Fruit fly (Drosophila melanogaster) whole organism, embryonic: Measurements from ENCODE around the gene Cyt-b5-r.
A peak's percentile ranks its signal among the peaks of the same experiment; 100 is the strongest.

Experiments used
- Atf-2 ChIP-seq: fragments of 200-800 bp; sonication (Bioruptor generic); optimal IDR thresholded peaks from 2 replicates; lab custom pipeline; 2016; ENCODE audit warnings: missing biosample characterization, missing genetic modification characterization
- Atf3 ChIP-seq: fragments of 200-800 bp; sonication (Bioruptor generic); optimal IDR thresholded peaks from 3 replicates; lab custom pipeline; 2016; ENCODE audit warnings: missing biosample characterization, missing genetic modification characterization
- Bdp1 ChIP-seq: fragments of 200-800 bp; sonication (Bioruptor generic); optimal IDR thresholded peaks from 3 replicates; lab custom pipeline; 2016; ENCODE audit warnings: missing biosample characterization, missing genetic modification characterization
- CG10366 ChIP-seq: fragments of 200-800 bp; sonication (Bioruptor generic); IDR thresholded peaks from 2 replicates; pipeline ENCODE4 v1.3.6; 2022; ENCODE audit warnings: missing biosample characterization, missing genetic modification characterization
- CG10462 ChIP-seq: fragments of 200-800 bp; sonication (Bioruptor generic); optimal IDR thresholded peaks from 2 replicates; lab custom pipeline; 2016; ENCODE audit warnings: missing biosample characterization, missing genetic modification characterization
- CG11247 ChIP-seq: fragments of 200-800 bp; sonication (Bioruptor generic); IDR thresholded peaks from 2 replicates; pipeline ENCODE4 v1.3.6; 2022; ENCODE audit warnings: missing biosample characterization, missing genetic modification characterization
- CG11398 ChIP-seq: fragments of 200-800 bp; sonication (Bioruptor generic); optimal IDR thresholded peaks from 2 replicates; lab custom pipeline; 2016; ENCODE audit warnings: missing biosample characterization, missing genetic modification characterization
- CG12155 ChIP-seq: fragments of 200-800 bp; sonication (Bioruptor generic); optimal IDR thresholded peaks from 3 replicates; lab custom pipeline; 2016; ENCODE audit warnings: missing biosample characterization, missing genetic modification characterization
- CG12391 ChIP-seq: fragments of 200-800 bp; sonication (Bioruptor generic); optimal IDR thresholded peaks from 3 replicates; lab custom pipeline; 2018; ENCODE audit warnings: missing biosample characterization, mild to moderate bottlenecking, missing genetic modification characterization, moderate library complexity
- CG1529 ChIP-seq: fragments of 200-800 bp; sonication (Bioruptor generic); optimal IDR thresholded peaks from 3 replicates; lab custom pipeline; 2018; ENCODE audit warnings: missing biosample characterization, missing genetic modification characterization
- CG15696 ChIP-seq: fragments of 200-800 bp; sonication (Bioruptor generic); optimal IDR thresholded peaks from 2 replicates; lab custom pipeline; 2019; ENCODE audit warnings: missing biosample characterization, mild to moderate bottlenecking, missing genetic modification characterization, moderate library complexity
- CG2129 ChIP-seq: fragments of 200-800 bp; sonication (Bioruptor generic); IDR thresholded peaks from 2 replicates; pipeline ENCODE4 v1.3.6; 2022; ENCODE audit warnings: missing biosample characterization, missing genetic modification characterization; ENCODE audit not compliant: partially characterized antibody
- CG2712 ChIP-seq: fragments of 200-800 bp; optimal IDR thresholded peaks from 3 replicates; lab custom pipeline; 2019; ENCODE audit warnings: missing biosample characterization, mild to moderate bottlenecking, missing genetic modification characterization, moderate library complexity
- CG3407 ChIP-seq: fragments of 200-800 bp; sonication (Bioruptor generic); optimal IDR thresholded peaks from 2 replicates; lab custom pipeline; 2018; ENCODE audit warnings: missing biosample characterization, mild to moderate bottlenecking, missing genetic modification characterization
- CG4328 ChIP-seq: fragments of 200-800 bp; sonication (Bioruptor generic); optimal IDR thresholded peaks from 3 replicates; lab custom pipeline; 2017; ENCODE audit warnings: missing biosample characterization, missing genetic modification reagents, missing genetic modification characterization
- CG4707 ChIP-seq: fragments of 200-800 bp; sonication (Bioruptor generic); optimal IDR thresholded peaks from 2 replicates; lab custom pipeline; 2018; ENCODE audit warnings: missing biosample characterization, mild to moderate bottlenecking, missing genetic modification characterization, moderate library complexity
- CG5245 ChIP-seq: fragments of 200-800 bp; sonication (Bioruptor generic); optimal IDR thresholded peaks from 3 replicates; lab custom pipeline; 2016; ENCODE audit warnings: missing biosample characterization, missing genetic modification characterization
- CG6654 ChIP-seq: fragments of 200-800 bp; sonication (Bioruptor generic); optimal IDR thresholded peaks from 2 replicates; lab custom pipeline; 2017; ENCODE audit warnings: missing biosample characterization, mild to moderate bottlenecking, missing genetic modification characterization
- CG6791 ChIP-seq: fragments of 200-800 bp; sonication (Bioruptor generic); IDR thresholded peaks from 3 replicates; pipeline ENCODE4 v1.3.6; 2022; ENCODE audit warnings: missing biosample characterization, missing genetic modification characterization; ENCODE audit not compliant: partially characterized antibody
- CrebB ChIP-seq: fragments of 200-800 bp; sonication (Bioruptor generic); optimal IDR thresholded peaks from 3 replicates; lab custom pipeline; 2018; ENCODE audit warnings: missing biosample characterization, mild to moderate bottlenecking, missing genetic modification characterization
- Dip2 ChIP-seq: fragments of 200-800 bp; sonication (Bioruptor generic); IDR thresholded peaks from 2 replicates; pipeline ENCODE4 v1.3.6; 2022; ENCODE audit warnings: missing biosample characterization, missing genetic modification characterization
- Doc2 ChIP-seq: fragments of 200-800 bp; sonication (Bioruptor generic); IDR thresholded peaks from 2 replicates; pipeline ENCODE4 v1.3.6; 2022; ENCODE audit warnings: missing biosample characterization, missing genetic modification characterization
- Doc3 ChIP-seq: fragments of 200-800 bp; sonication (Bioruptor generic); IDR thresholded peaks from 3 replicates; pipeline ENCODE4 v1.3.6; 2022; ENCODE audit warnings: missing biosample characterization, missing genetic modification characterization; ENCODE audit not compliant: partially characterized antibody
- E2f1 ChIP-seq: fragments of 200-800 bp; sonication (Bioruptor generic); IDR thresholded peaks from 2 replicates; pipeline ENCODE4 v1.3.6; 2022; ENCODE audit warnings: missing biosample characterization, missing genetic modification characterization
- Gsc ChIP-seq: fragments of 200-800 bp; sonication (Bioruptor generic); IDR thresholded peaks from 2 replicates; pipeline ENCODE4 v1.3.6; 2022; ENCODE audit warnings: missing biosample characterization, missing genetic modification characterization
- HLHmδ ChIP-seq: fragments of 200-800 bp; sonication (Bioruptor generic); optimal IDR thresholded peaks from 2 replicates; lab custom pipeline; 2018; ENCODE audit warnings: missing biosample characterization, mild to moderate bottlenecking, missing genetic modification characterization, moderate library complexity
- HmgD ChIP-seq: fragments of 200-800 bp; sonication (Bioruptor generic); optimal IDR thresholded peaks from 3 replicates; lab custom pipeline; 2016; ENCODE audit warnings: missing biosample characterization, missing genetic modification characterization
- NC2β ChIP-seq: fragments of 200-800 bp; sonication (Bioruptor generic); optimal IDR thresholded peaks from 2 replicates; lab custom pipeline; 2016; ENCODE audit warnings: missing biosample characterization, missing genetic modification characterization
- NfI ChIP-seq: fragments of 200-800 bp; sonication (Bioruptor generic); optimal IDR thresholded peaks from 3 replicates; lab custom pipeline; 2018; ENCODE audit warnings: missing biosample characterization, mild to moderate bottlenecking, missing genetic modification characterization, moderate library complexity
- Poxn ChIP-seq: fragments of 200-800 bp; sonication (Bioruptor generic); IDR thresholded peaks from 2 replicates; pipeline ENCODE4 v1.3.6; 2022; ENCODE audit warnings: missing biosample characterization, missing genetic modification characterization
- Scr ChIP-seq: fragments of 200-800 bp; sonication (Bioruptor generic); IDR thresholded peaks from 2 replicates; pipeline ENCODE4 v1.3.6; 2022; ENCODE audit warnings: missing biosample characterization, missing genetic modification characterization; ENCODE audit not compliant: partially characterized antibody
- Side ChIP-seq: fragments of 200-800 bp; sonication (Bioruptor generic); optimal IDR thresholded peaks from 2 replicates; lab custom pipeline; 2016; ENCODE audit warnings: missing biosample characterization, missing genetic modification characterization
- Sox100B ChIP-seq: fragments of 200-800 bp; sonication (Bioruptor generic); optimal IDR thresholded peaks from 3 replicates; lab custom pipeline; 2018; ENCODE audit warnings: missing biosample characterization, mild to moderate bottlenecking, missing genetic modification characterization
- Sox102F ChIP-seq: fragments of 200-800 bp; sonication (Bioruptor generic); optimal IDR thresholded peaks from 2 replicates; lab custom pipeline; 2018; ENCODE audit warnings: missing biosample characterization, mild to moderate bottlenecking, missing genetic modification characterization, moderate library complexity
- Taf1 ChIP-seq: fragments of 200-800 bp; sonication (Bioruptor generic); IDR thresholded peaks from 2 replicates; pipeline ENCODE4 v1.3.6; 2022; ENCODE audit warnings: missing biosample characterization, missing genetic modification characterization
- chinmo ChIP-seq: fragments of 200-800 bp; sonication (Bioruptor generic); IDR thresholded peaks from 4 replicates; pipeline ENCODE4 v1.3.6; 2022; ENCODE audit warnings: missing biosample characterization, missing genetic modification characterization; ENCODE audit not compliant: partially characterized antibody
- emc ChIP-seq: fragments of 200-800 bp; sonication (Bioruptor generic); optimal IDR thresholded peaks from 2 replicates; lab custom pipeline; 2016; ENCODE audit warnings: missing biosample characterization, missing genetic modification characterization
- ewg ChIP-seq: fragments of 200-800 bp; sonication (Bioruptor generic); optimal IDR thresholded peaks from 3 replicates; lab custom pipeline; 2017; ENCODE audit warnings: mild to moderate bottlenecking, missing biosample characterization, missing genetic modification reagents, missing genetic modification characterization
- gem ChIP-seq: fragments of 200-800 bp; sonication (Bioruptor generic); optimal IDR thresholded peaks from 2 replicates; lab custom pipeline; 2019; ENCODE audit warnings: missing biosample characterization, mild to moderate bottlenecking, missing genetic modification characterization, moderate library complexity
- hbn ChIP-seq: fragments of 200-800 bp; sonication (Bioruptor generic); IDR thresholded peaks from 2 replicates; pipeline ENCODE4 v1.3.6; 2022; ENCODE audit warnings: missing biosample characterization, missing genetic modification characterization; ENCODE audit not compliant: partially characterized antibody
- jumu ChIP-seq: fragments of 200-800 bp; sonication (Bioruptor generic); optimal IDR thresholded peaks from 3 replicates; lab custom pipeline; 2016; ENCODE audit warnings: missing biosample characterization, missing genetic modification characterization
- nau ChIP-seq: fragments of 200-800 bp; sonication (Bioruptor generic); optimal IDR thresholded peaks from 3 replicates; lab custom pipeline; 2017; ENCODE audit warnings: missing biosample characterization, mild to moderate bottlenecking, missing genetic modification characterization, missing genetic modification reagents
- scrt ChIP-seq: fragments of 200-800 bp; sonication (Bioruptor generic); optimal IDR thresholded peaks from 2 replicates; lab custom pipeline; 2018; ENCODE audit warnings: missing biosample characterization, mild to moderate bottlenecking, missing genetic modification characterization, moderate library complexity
- sr ChIP-seq: fragments of 200-800 bp; sonication (Bioruptor generic); IDR thresholded peaks from 3 replicates; pipeline ENCODE4 v1.3.6; 2022; ENCODE audit warnings: missing biosample characterization, missing genetic modification characterization
- tap ChIP-seq: fragments of 200-800 bp; optimal IDR thresholded peaks from 3 replicates; lab custom pipeline; 2019; ENCODE audit warnings: missing biosample characterization, mild to moderate bottlenecking, missing genetic modification characterization, moderate library complexity
- tio ChIP-seq: fragments of 200-800 bp; sonication (Bioruptor generic); optimal IDR thresholded peaks from 2 replicates; lab custom pipeline; 2017; ENCODE audit warnings: missing biosample characterization, missing genetic modification characterization, inconsistent platforms
- vfl ChIP-seq: fragments of 200-800 bp; sonication (Bioruptor generic); optimal IDR thresholded peaks from 2 replicates; lab custom pipeline; 2016; ENCODE audit warnings: missing biosample characterization, missing genetic modification characterization
- vnd ChIP-seq: fragments of 200-800 bp; sonication (Bioruptor generic); IDR thresholded peaks from 3 replicates; pipeline ENCODE4 v1.3.6; 2022; ENCODE audit warnings: missing biosample characterization, missing genetic modification characterization; ENCODE audit not compliant: partially characterized antibody
- zfh2 ChIP-seq: fragments of 200-800 bp; sonication (Bioruptor generic); optimal IDR thresholded peaks from 2 replicates; lab custom pipeline; 2016; ENCODE audit warnings: missing biosample characterization, missing genetic modification characterization

Cyt-b5-r gene

DNA sequence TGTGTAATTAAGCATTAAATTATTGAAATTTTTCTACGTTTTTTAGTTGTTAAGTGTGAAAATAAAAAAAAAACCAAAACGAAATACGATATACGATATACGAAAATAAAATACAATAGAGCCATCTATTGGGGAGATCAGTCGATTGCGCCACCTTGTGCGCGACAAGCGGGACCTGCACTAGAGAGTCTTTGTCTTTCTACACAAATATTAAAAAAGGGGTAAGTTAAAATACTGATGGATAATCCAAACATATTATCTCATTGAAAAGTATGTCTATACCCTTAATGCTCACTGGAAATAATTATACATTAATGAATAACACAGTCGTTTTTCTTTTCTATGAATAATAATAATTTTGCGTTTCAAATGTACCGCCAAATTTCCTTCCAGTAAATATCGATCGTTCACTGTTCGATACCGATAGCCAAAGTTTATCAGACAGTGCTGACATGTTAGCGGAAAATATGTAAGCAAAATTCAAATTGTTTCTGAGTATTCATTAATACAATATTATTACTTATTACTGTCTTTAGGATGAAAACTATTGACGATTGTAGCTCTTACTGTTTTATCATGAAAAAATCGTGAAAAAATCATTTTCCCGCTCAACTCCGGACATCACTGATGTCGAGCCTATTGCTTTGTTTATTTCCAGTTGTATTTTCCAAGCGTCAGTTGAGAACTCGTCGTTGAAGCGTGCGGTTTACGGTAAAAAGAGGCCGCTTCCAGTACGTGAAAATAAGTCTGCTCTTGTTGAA lies 25.6 kb upstream of the Cyt-b5-r start, which contains the start of gene mdy:
mdy (plus strand) TSS at position 672 of the 761 bp plus-strand sequence.
- TF ChIP-seq Atf3 (GFP tag; lab: Kevin White, UChicago) (peak; percentile 16), CG11247 (GFP tag; lab: Robert Waterston, UW) (peak; percentile 64), Sox102F (peak; percentile 60), Bdp1 (GFP tag; lab: Kevin White, UChicago) (peak; percentile 37), CG10462 (GFP tag; lab: Kevin White, UChicago) (peak; percentile 45), CG1529 (GFP tag; lab: Kevin White, UChicago) (no peak), CG3407 (GFP tag; lab: Kevin White, UChicago) (no peak), vfl (GFP tag; lab: Kevin White, UChicago) (peak; percentile 62), HLHmδ (no peak), CG12155 (GFP tag; lab: Kevin White, UChicago) (peak; percentile 41), ewg (GFP tag; lab: Kevin White, UChicago) (no peak), scrt (GFP tag; lab: Kevin White, UChicago) (no peak), zfh2 (GFP tag; lab: Kevin White, UChicago) (peak; percentile 41), vnd (GFP tag; lab: Robert Waterston, UW) (0 out of 3 replicates have a peak, but pooled peaks have one; percentile 33), CG4328 (GFP tag; lab: Kevin White, UChicago) (peak; percentile 0), chinmo (GFP tag; lab: Robert Waterston, UW) (0 out of 4 replicates have a peak, but pooled peaks have one; percentile 34), Dip2 (GFP tag; lab: Robert Waterston, UW) (no peak), hbn (GFP tag; lab: Robert Waterston, UW) (no peak), CG12391 (tag; lab: Kevin White, UChicago) (peak; percentile 77), Doc3 (no peak), jumu (peak; percentile 8), CG6791 (GFP tag; lab: Robert Waterston, UW) (no peak), CG11398 (GFP tag; lab: Kevin White, UChicago) (no peak), CG4707 (no peak), Atf-2 (GFP tag; lab: Kevin White, UChicago) (peak; percentile 41), CG2129 (GFP tag; lab: Robert Waterston, UW) (no peak), CG15696 (peak; percentile 15), emc (GFP tag; lab: Kevin White, UChicago) (no peak), E2f1 (peak; percentile 59), CrebB (tag; lab: Kevin White, UChicago) (no peak), Gsc (GFP tag; lab: Robert Waterston, UW) (no peak), CG10366 (GFP tag; lab: Robert Waterston, UW) (peak; percentile 49), NC2β (GFP tag; lab: Kevin White, UChicago) (peak; percentile 37), Poxn (GFP tag; lab: Robert Waterston, UW) (0 out of 2 replicates have a peak, but pooled peaks have one; percentile 5), CG2712 (tag; lab: Kevin White, UChicago) (peak; percentile 68), Scr (GFP tag; lab: Robert Waterston, UW) (peak; percentile 61; the same call in 1 of the 2 replicates), tio (GFP tag; lab: Kevin White, UChicago) (peak; percentile 41), HmgD (GFP tag; lab: Kevin White, UChicago) (no peak), gem (tag; lab: Kevin White, UChicago) (peak; percentile 79), CG6654 (GFP tag; lab: Kevin White, UChicago) (no peak), Taf1 (GFP tag; lab: Robert Waterston, UW) (no peak), CG5245 (GFP tag; lab: Kevin White, UChicago) (peak; percentile 32), Side (GFP tag; lab: Kevin White, UChicago) (peak; percentile 5), Sox100B (GFP tag; lab: Kevin White, UChicago) (no peak), tap (tag; lab: Kevin White, UChicago) (no peak), sr (GFP tag; lab: Robert Waterston, UW) (no peak), Doc2 (GFP tag; lab: Robert Waterston, UW) (no peak), nau (GFP tag; lab: Kevin White, UChicago) (no peak), NfI (GFP tag; lab: Kevin White, UChicago) (peak; percentile 33)
